Worm (Caenorhabditis elegans) whole organism, L2 larva: ENCODE measurements around the gene plc-4.

ENCODE experiments used
- ZK546.5 ChIP-seq: sonication (generic microtip); optimal IDR thresholded peaks from 2 replicates; lab custom pipeline; 2017; ENCODE audit warnings: missing biosample characterization, missing genetic modification characterization
- alr-1 ChIP-seq: fragments of 150-350 bp; optimal IDR thresholded peaks from 2 replicates; lab custom pipeline; 2014; ENCODE audit warnings: missing biosample characterization, missing genetic modification characterization
- ama-1 ChIP-seq: fragments of 150-350 bp; optimal IDR thresholded peaks from 2 replicates; lab custom pipeline; 2018; ENCODE audit warnings: inconsistent platforms
- ceh-16 ChIP-seq: fragments of 150-350 bp; optimal IDR thresholded peaks from 2 replicates; lab custom pipeline; 2014; ENCODE audit warnings: missing biosample characterization, missing genetic modification characterization
- elt-1 ChIP-seq: fragments of 150-350 bp; optimal IDR thresholded peaks from 2 replicates; lab custom pipeline; 2014; ENCODE audit warnings: missing biosample characterization, missing genetic modification characterization
- lin-39 ChIP-seq: fragments of 150-350 bp; optimal IDR thresholded peaks from 2 replicates; lab custom pipeline; 2014; ENCODE audit warnings: missing biosample characterization, missing genetic modification reagents, missing genetic modification characterization
- mdl-1 ChIP-seq, 2 experiments: fragments of 150-350 bp in 1 of 2; sonication (generic microtip) in 1 of 2; optimal IDR thresholded peaks; 2 replicates each; lab custom pipeline; 2017; ENCODE audit warnings: missing biosample characterization in 2 of 2, missing genetic modification characterization in 2 of 2
- nhr-6 ChIP-seq: fragments of 150-350 bp; optimal IDR thresholded peaks from 2 replicates; lab custom pipeline; 2014; ENCODE audit warnings: missing biosample characterization, missing genetic modification characterization
- unc-39 ChIP-seq: fragments of 150-350 bp; optimal IDR thresholded peaks from 2 replicates; lab custom pipeline; 2014; ENCODE audit warnings: missing biosample characterization, missing genetic modification characterization
- unc-55 ChIP-seq: fragments of 150-350 bp; sonication (generic microtip); optimal IDR thresholded peaks from 3 replicates; lab custom pipeline; 2014; ENCODE audit warnings: missing biosample characterization, missing genetic modification reagents, missing genetic modification characterization
- ztf-11 ChIP-seq: sonication (generic microtip); optimal IDR thresholded peaks from 2 replicates; lab custom pipeline; 2017; ENCODE audit warnings: missing biosample characterization, missing genetic modification characterization

- TF ChIP-seq ZK546.5 (tag; lab: Kevin White, UChicago) = no peak
- TF ChIP-seq unc-39 (tag; lab: Kevin White, UChicago) = no peak
- no peak for TF ChIP-seq unc-55
- TF ChIP-seq mdl-1 (tag; optimal IDR thresholded peaks at IDR 0.05; lab: Kevin White, UChicago) = no peak
- TF ChIP-seq alr-1 (tag; lab: Kevin White, UChicago) = no peak
- TF ChIP-seq ceh-16 (tag; lab: Kevin White, UChicago) = no peak
- no peak for TF ChIP-seq nhr-6
- TF ChIP-seq elt-1 (tag; lab: Kevin White, UChicago) = no peak
- no peak for TF ChIP-seq lin-39 (tag; lab: Kevin White, UChicago)
- no peak for TF ChIP-seq ztf-11
- no peak for TF ChIP-seq ama-1 (lab: Kevin White, UChicago)
These were observed 8.4 kb upstream of the plc-4 start for ce11 chrIV:7520841-7521240.
